Fruit fly (Drosophila melanogaster) whole organism, embryonic: ENCODE results near the gene CG3032.

Experiments
- Adf1 ChIP-seq: fragments of 200-800 bp; sonication (Bioruptor generic); IDR thresholded peaks from 2 replicates; pipeline ENCODE4 v1.3.6; 2022; ENCODE audit warnings: missing biosample characterization, missing genetic modification characterization
- Atf-2 ChIP-seq: fragments of 200-800 bp; sonication (Bioruptor generic); optimal IDR thresholded peaks from 2 replicates; lab custom pipeline; 2016; ENCODE audit warnings: missing biosample characterization, missing genetic modification characterization
- CG1024 ChIP-seq: fragments of 200-800 bp; sonication (Bioruptor generic); IDR thresholded peaks from 2 replicates; pipeline ENCODE4 v1.3.6; 2022; ENCODE audit warnings: missing biosample characterization, missing genetic modification characterization
- CG10462 ChIP-seq: fragments of 200-800 bp; sonication (Bioruptor generic); optimal IDR thresholded peaks from 2 replicates; lab custom pipeline; 2016; ENCODE audit warnings: missing biosample characterization, missing genetic modification characterization
- CG12155 ChIP-seq: fragments of 200-800 bp; sonication (Bioruptor generic); optimal IDR thresholded peaks from 3 replicates; lab custom pipeline; 2016; ENCODE audit warnings: missing biosample characterization, missing genetic modification characterization
- CG12659 ChIP-seq: fragments of 200-800 bp; sonication (Bioruptor generic); optimal IDR thresholded peaks from 3 replicates; lab custom pipeline; 2017; ENCODE audit warnings: mild to moderate bottlenecking, missing biosample characterization, missing genetic modification reagents, missing genetic modification characterization
- CG13424 ChIP-seq: fragments of 200-800 bp; sonication (Bioruptor generic); optimal IDR thresholded peaks from 2 replicates; lab custom pipeline; 2019; ENCODE audit warnings: missing biosample characterization, mild to moderate bottlenecking, missing genetic modification characterization, moderate library complexity
- CG15514 ChIP-seq: fragments of 200-800 bp; sonication (Bioruptor generic); optimal IDR thresholded peaks from 3 replicates; lab custom pipeline; 2017; ENCODE audit warnings: missing biosample characterization, missing genetic modification characterization, mild to moderate bottlenecking, moderate library complexity, missing genetic modification reagents
- CG1602 ChIP-seq: fragments of 200-800 bp; sonication (Bioruptor generic); optimal IDR thresholded peaks from 3 replicates; lab custom pipeline; 2016; ENCODE audit warnings: missing biosample characterization, missing genetic modification characterization
- CG16815 ChIP-seq: fragments of 200-800 bp; sonication (Bioruptor generic); optimal IDR thresholded peaks from 3 replicates; lab custom pipeline; 2017; ENCODE audit warnings: missing biosample characterization, mild to moderate bottlenecking, missing genetic modification characterization
- CG2120 ChIP-seq: fragments of 200-800 bp; sonication (Bioruptor generic); optimal IDR thresholded peaks from 3 replicates; lab custom pipeline; 2016; ENCODE audit warnings: missing biosample characterization, missing genetic modification characterization
- CG2202 ChIP-seq: fragments of 200-800 bp; sonication (Bioruptor generic); optimal IDR thresholded peaks from 2 replicates; lab custom pipeline; 2018; ENCODE audit warnings: missing biosample characterization, mild to moderate bottlenecking, missing genetic modification characterization
- CG3065 ChIP-seq: fragments of 200-800 bp; sonication (Bioruptor generic); optimal IDR thresholded peaks from 2 replicates; lab custom pipeline; 2016; ENCODE audit warnings: missing biosample characterization, missing genetic modification characterization
- CG3995 ChIP-seq: fragments of 200-800 bp; sonication (Bioruptor generic); optimal IDR thresholded peaks from 3 replicates; lab custom pipeline; 2016; ENCODE audit warnings: missing biosample characterization, missing genetic modification characterization
- CG6175 ChIP-seq: fragments of 200-800 bp; sonication (Bioruptor generic); IDR thresholded peaks from 3 replicates; pipeline ENCODE4 v1.3.6; 2022; ENCODE audit warnings: missing biosample characterization, missing genetic modification characterization
- CG6791 ChIP-seq: fragments of 200-800 bp; sonication (Bioruptor generic); IDR thresholded peaks from 3 replicates; pipeline ENCODE4 v1.3.6; 2022; ENCODE audit warnings: missing biosample characterization, missing genetic modification characterization; ENCODE audit not compliant: partially characterized antibody
- CG7839 ChIP-seq: fragments of 200-800 bp; sonication (Bioruptor generic); optimal IDR thresholded peaks from 3 replicates; lab custom pipeline; 2018; ENCODE audit warnings: missing biosample characterization, mild to moderate bottlenecking, missing genetic modification characterization, moderate library complexity
- CG7987 ChIP-seq: fragments of 200-800 bp; sonication (Bioruptor generic); optimal IDR thresholded peaks from 2 replicates; lab custom pipeline; 2018; ENCODE audit warnings: missing biosample characterization, mild to moderate bottlenecking, missing genetic modification characterization, moderate library complexity
- Chrac-16 ChIP-seq: fragments of 200-800 bp; sonication (Bioruptor generic); optimal IDR thresholded peaks from 3 replicates; lab custom pipeline; 2016; ENCODE audit warnings: missing biosample characterization, missing genetic modification characterization
- CoRest ChIP-seq: fragments of 200-800 bp; sonication (Bioruptor generic); optimal IDR thresholded peaks from 3 replicates; lab custom pipeline; 2018; ENCODE audit warnings: missing biosample characterization, mild to moderate bottlenecking, missing genetic modification characterization, moderate library complexity
- D19B ChIP-seq: fragments of 200-800 bp; sonication (Bioruptor generic); optimal IDR thresholded peaks from 2 replicates; lab custom pipeline; 2017; ENCODE audit warnings: missing biosample characterization, mild to moderate bottlenecking, missing genetic modification characterization
- Dek ChIP-seq: fragments of 200-800 bp; sonication (Bioruptor generic); optimal IDR thresholded peaks from 3 replicates; lab custom pipeline; 2019; ENCODE audit warnings: missing biosample characterization, mild to moderate bottlenecking, missing genetic modification characterization, moderate library complexity
- HLH54F ChIP-seq: fragments of 200-800 bp; sonication (Bioruptor generic); optimal IDR thresholded peaks from 3 replicates; lab custom pipeline; 2016; ENCODE audit warnings: missing biosample characterization, missing genetic modification characterization
- HmgD ChIP-seq: fragments of 200-800 bp; sonication (Bioruptor generic); optimal IDR thresholded peaks from 3 replicates; lab custom pipeline; 2016; ENCODE audit warnings: missing biosample characterization, missing genetic modification characterization
- Hr51 ChIP-seq, 2 experiments: fragments of 200-800 bp; sonication (Bioruptor generic); optimal IDR thresholded peaks; 2 replicates in 1 of 2; 3 replicates in 1 of 2; lab custom pipeline; 2016 to 2018; ENCODE audit warnings: missing biosample characterization in 2 of 2, missing genetic modification characterization in 2 of 2, mild to moderate bottlenecking in 1 of 2, moderate library complexity in 1 of 2
- NfI ChIP-seq: fragments of 200-800 bp; sonication (Bioruptor generic); optimal IDR thresholded peaks from 3 replicates; lab custom pipeline; 2018; ENCODE audit warnings: missing biosample characterization, mild to moderate bottlenecking, missing genetic modification characterization, moderate library complexity
- Six4 ChIP-seq: fragments of 200-800 bp; sonication (Bioruptor generic); optimal IDR thresholded peaks from 2 replicates; lab custom pipeline; 2016; ENCODE audit warnings: missing biosample characterization, missing genetic modification characterization
- TFAM ChIP-seq: fragments of 200-800 bp; sonication (Bioruptor generic); optimal IDR thresholded peaks from 2 replicates; lab custom pipeline; 2017; ENCODE audit warnings: missing biosample characterization, missing genetic modification characterization, inconsistent platforms
- abd-A ChIP-seq: fragments of 200-800 bp; sonication (Bioruptor generic); optimal IDR thresholded peaks from 3 replicates; lab custom pipeline; 2019; ENCODE audit warnings: missing biosample characterization, mild to moderate bottlenecking, missing genetic modification characterization, moderate library complexity
- ap ChIP-seq: fragments of 200-800 bp; sonication (Bioruptor generic); IDR thresholded peaks from 2 replicates; pipeline ENCODE4 v1.3.6; 2022; ENCODE audit warnings: missing biosample characterization, missing genetic modification characterization
- caup ChIP-seq: fragments of 200-800 bp; sonication (Bioruptor generic); optimal IDR thresholded peaks from 3 replicates; lab custom pipeline; 2017; ENCODE audit warnings: missing biosample characterization, mild to moderate bottlenecking, missing genetic modification characterization, moderate library complexity; ENCODE audit not compliant: severe bottlenecking
- chinmo ChIP-seq: fragments of 200-800 bp; sonication (Bioruptor generic); IDR thresholded peaks from 4 replicates; pipeline ENCODE4 v1.3.6; 2022; ENCODE audit warnings: missing biosample characterization, missing genetic modification characterization; ENCODE audit not compliant: partially characterized antibody
- dimm ChIP-seq: fragments of 200-800 bp; sonication (Bioruptor generic); IDR thresholded peaks from 2 replicates; pipeline ENCODE4 v1.3.6; 2022; ENCODE audit warnings: missing biosample characterization, missing genetic modification characterization
- dm ChIP-seq: fragments of 200-800 bp; sonication (Bioruptor generic); optimal IDR thresholded peaks from 3 replicates; lab custom pipeline; 2016; ENCODE audit warnings: missing biosample characterization, missing genetic modification characterization
- gsb-n ChIP-seq: fragments of 200-800 bp; sonication (Bioruptor generic); optimal IDR thresholded peaks from 3 replicates; lab custom pipeline; 2018; ENCODE audit warnings: missing biosample characterization, mild to moderate bottlenecking, missing genetic modification characterization
- gt ChIP-seq: fragments of 200-800 bp; sonication (Bioruptor generic); IDR thresholded peaks from 2 replicates; pipeline ENCODE4 v1.3.6; 2022; ENCODE audit warnings: missing biosample characterization, missing genetic modification characterization
- insv ChIP-seq, 2 experiments: fragments of 200-800 bp; sonication (Bioruptor generic); optimal IDR thresholded peaks; 3 replicates each; lab custom pipeline; 2016 to 2018; ENCODE audit warnings: missing biosample characterization in 2 of 2, missing genetic modification characterization in 2 of 2
- jumu ChIP-seq: fragments of 200-800 bp; sonication (Bioruptor generic); optimal IDR thresholded peaks from 3 replicates; lab custom pipeline; 2016; ENCODE audit warnings: missing biosample characterization, missing genetic modification characterization
- kay ChIP-seq: fragments of 200-800 bp; sonication (Bioruptor generic); optimal IDR thresholded peaks from 2 replicates; lab custom pipeline; 2016; ENCODE audit warnings: missing biosample characterization, missing genetic modification characterization
- lab ChIP-seq: fragments of 200-800 bp; sonication (Bioruptor generic); optimal IDR thresholded peaks from 3 replicates; lab custom pipeline; 2017; ENCODE audit warnings: missing biosample characterization, missing genetic modification characterization, mild to moderate bottlenecking, moderate library complexity, missing genetic modification reagents
- lmd ChIP-seq: fragments of 200-800 bp; sonication (Bioruptor generic); IDR thresholded peaks from 2 replicates; pipeline ENCODE4 v1.3.6; 2022; ENCODE audit warnings: missing biosample characterization, missing genetic modification characterization
- lov ChIP-seq, 2 experiments: fragments of 200-800 bp in 1 of 2; fragments of >200 bp in 1 of 2; sonication (Bioruptor generic) in 1 of 2; IDR thresholded peaks in 1 of 2; optimal IDR thresholded peaks in 1 of 2; 2 replicates in 1 of 2; 3 replicates in 1 of 2; pipeline versions ENCODE4 v1.3.6 to Lab custom; 2017 to 2022; ENCODE audit warnings: missing biosample characterization in 1 of 2, missing genetic modification characterization in 1 of 2
- nmo ChIP-seq: fragments of 200-800 bp; sonication (Bioruptor generic); optimal IDR thresholded peaks from 2 replicates; lab custom pipeline; 2018; ENCODE audit warnings: missing biosample characterization, mild to moderate bottlenecking, missing genetic modification characterization, moderate library complexity
- row ChIP-seq: fragments of 200-800 bp; sonication (Bioruptor generic); IDR thresholded peaks from 3 replicates; pipeline ENCODE4 v1.3.6; 2022; ENCODE audit warnings: missing biosample characterization, missing genetic modification characterization
- sens-2 ChIP-seq: fragments of 200-800 bp; sonication (Bioruptor generic); IDR thresholded peaks from 2 replicates; pipeline ENCODE4 v1.3.6; 2022; ENCODE audit warnings: missing biosample characterization, missing genetic modification characterization
- sqz ChIP-seq: fragments of 200-800 bp; sonication (Bioruptor generic); optimal IDR thresholded peaks from 3 replicates; lab custom pipeline; 2018; ENCODE audit warnings: missing biosample characterization, mild to moderate bottlenecking, missing genetic modification characterization
- sug ChIP-seq: fragments of 200-800 bp; optimal IDR thresholded peaks from 2 replicates; lab custom pipeline; 2019; ENCODE audit warnings: missing biosample characterization, mild to moderate bottlenecking, missing genetic modification characterization, moderate library complexity
- tin ChIP-seq: fragments of 200-800 bp; sonication (Bioruptor generic); optimal IDR thresholded peaks from 3 replicates; lab custom pipeline; 2016; ENCODE audit warnings: missing biosample characterization, missing genetic modification characterization
- wor ChIP-seq: fragments of 200-800 bp; sonication (Bioruptor generic); IDR thresholded peaks from 2 replicates; pipeline ENCODE4 v1.3.6; 2022; ENCODE audit warnings: missing biosample characterization, missing genetic modification characterization
- zfh2 ChIP-seq: fragments of 200-800 bp; sonication (Bioruptor generic); optimal IDR thresholded peaks from 2 replicates; lab custom pipeline; 2016; ENCODE audit warnings: missing biosample characterization, missing genetic modification characterization

Gene CG3032

dm6 chrX:7014931-7015428 lies 1.3 kb upstream of the CG3032 start (continued):
- TF ChIP-seq CG1602 (GFP tag; lab: Kevin White, UChicago), result peak; percentile 30
- peak; percentile 44; the same call in 1 of the 2 replicates for TF ChIP-seq sens-2 (GFP tag; lab: Robert Waterston, UW)
- TF ChIP-seq CG3065 (GFP tag; lab: Kevin White, UChicago), result no peak
- TF ChIP-seq CoRest (tag; lab: Kevin White, UChicago), result peak; percentile 46
- TF ChIP-seq NfI (GFP tag; lab: Kevin White, UChicago), result peak; percentile 40
- no peak for TF ChIP-seq kay
- TF ChIP-seq Hr51 (GFP tag; optimal IDR thresholded peaks at IDR 0.05; lab: Kevin White, UChicago), result peak in 1 of 2 experiments; percentile 34
- no peak for TF ChIP-seq CG6175 (GFP tag; lab: Robert Waterston, UW)
- TF ChIP-seq CG7839 (tag; lab: Kevin White, UChicago), result peak; percentile 66
- peak; percentile 44 for TF ChIP-seq CG7987
- peak; percentile 48 for TF ChIP-seq HmgD
- TF ChIP-seq CG10462 (GFP tag; lab: Kevin White, UChicago), result no peak
- peak; percentile 32 for TF ChIP-seq caup (GFP tag; lab: Kevin White, UChicago)
- TF ChIP-seq CG12659 (GFP tag; lab: Kevin White, UChicago), result peak; percentile 70
- no peak for TF ChIP-seq wor
- TF ChIP-seq Dek, result peak; percentile 35
- no peak for TF ChIP-seq Six4
- TF ChIP-seq TFAM (GFP tag; lab: Kevin White, UChicago), result no peak
- peak; percentile 68 for TF ChIP-seq CG2120
- 0 out of 2 replicates have a peak, but pooled peaks have one; percentile 3 for TF ChIP-seq CG1024
- TF ChIP-seq CG3995, result no peak
- peak in 1 of 2 experiments; percentile 49 for TF ChIP-seq insv (GFP tag; optimal IDR thresholded peaks at IDR 0.05; lab: Kevin White, UChicago)
- TF ChIP-seq CG6791 (GFP tag; lab: Robert Waterston, UW), result peak; percentile 69
- TF ChIP-seq ap (GFP tag; lab: Robert Waterston, UW), result no peak
- TF ChIP-seq dimm (GFP tag; lab: Robert Waterston, UW), result no peak
- TF ChIP-seq dm (GFP tag; lab: Kevin White, UChicago), result no peak
- peak; percentile 27 for TF ChIP-seq zfh2
- peak; percentile 27 for TF ChIP-seq Chrac-16 (GFP tag; lab: Kevin White, UChicago)
- TF ChIP-seq CG2202, result no peak
- no peak for TF ChIP-seq Adf1
- TF ChIP-seq sqz (GFP tag; lab: Kevin White, UChicago), result no peak
- TF ChIP-seq CG12155 (GFP tag; lab: Kevin White, UChicago), result peak; percentile 25
- TF ChIP-seq lab (GFP tag; lab: Kevin White, UChicago), result peak; percentile 48
- TF ChIP-seq CG16815 (GFP tag; lab: Kevin White, UChicago), result no peak
- TF ChIP-seq CG15514 (GFP tag; lab: Kevin White, UChicago), result peak; percentile 46
- TF ChIP-seq abd-A, result no peak
- TF ChIP-seq jumu (GFP tag; lab: Kevin White, UChicago), result peak; percentile 40
- TF ChIP-seq HLH54F (GFP tag; lab: Kevin White, UChicago), result peak; percentile 44
- TF ChIP-seq nmo (GFP tag; lab: Kevin White, UChicago), result peak; percentile 68
- peak; percentile 31 for TF ChIP-seq D19B
- TF ChIP-seq sug (tag; lab: Kevin White, UChicago), result peak; percentile 62
- no peak for TF ChIP-seq lov (optimal IDR thresholded peaks at IDR 0.05; lab: Kevin White, UChicago)
- TF ChIP-seq lov (GFP tag; IDR thresholded peaks at IDR 0.05; lab: Robert Waterston, UW), result no peak
- no peak for TF ChIP-seq Atf-2 (GFP tag; lab: Kevin White, UChicago)
- peak; percentile 39 for TF ChIP-seq CG13424 (tag; lab: Kevin White, UChicago)
- TF ChIP-seq lmd (GFP tag; lab: Robert Waterston, UW), result peak; percentile 66
- TF ChIP-seq chinmo, result peak; percentile 79; the same call in 2 of the 4 replicates
- TF ChIP-seq gt (GFP tag; lab: Robert Waterston, UW), result no peak
- TF ChIP-seq row, result peak; percentile 86
- TF ChIP-seq gsb-n, result peak; percentile 12
- peak; percentile 41 for TF ChIP-seq tin (GFP tag; lab: Kevin White, UChicago)
